Fruit fly (Drosophila melanogaster): ENCODE data around the gene CG3213.

Gene CG3213

dm6 chr2L:3534227-3534842, 14.9 kb upstream of the CG3213 start (continued):
- TF ChIP-seq Pdp1 (GFP tag; optimal IDR thresholded peaks at IDR 0.05) (peak; percentile 44 to 51), CG12155 (GFP tag; optimal IDR thresholded peaks at IDR 0.05) (peak; percentile 40), prd (optimal IDR thresholded peaks at IDR 0.05) (no peak), prd (GFP tag; IDR thresholded peaks at IDR 0.05) (peak; percentile 77), Oli (tag; optimal IDR thresholded peaks at IDR 0.05) (peak; percentile 61), CG15269 (tag; optimal IDR thresholded peaks at IDR 0.05) (peak; percentile 63), slbo (GFP tag; IDR thresholded peaks at IDR 0.05) (peak; percentile 63), CG12659 (GFP tag; optimal IDR thresholded peaks at IDR 0.05) (peak; percentile 24)

DNA sequence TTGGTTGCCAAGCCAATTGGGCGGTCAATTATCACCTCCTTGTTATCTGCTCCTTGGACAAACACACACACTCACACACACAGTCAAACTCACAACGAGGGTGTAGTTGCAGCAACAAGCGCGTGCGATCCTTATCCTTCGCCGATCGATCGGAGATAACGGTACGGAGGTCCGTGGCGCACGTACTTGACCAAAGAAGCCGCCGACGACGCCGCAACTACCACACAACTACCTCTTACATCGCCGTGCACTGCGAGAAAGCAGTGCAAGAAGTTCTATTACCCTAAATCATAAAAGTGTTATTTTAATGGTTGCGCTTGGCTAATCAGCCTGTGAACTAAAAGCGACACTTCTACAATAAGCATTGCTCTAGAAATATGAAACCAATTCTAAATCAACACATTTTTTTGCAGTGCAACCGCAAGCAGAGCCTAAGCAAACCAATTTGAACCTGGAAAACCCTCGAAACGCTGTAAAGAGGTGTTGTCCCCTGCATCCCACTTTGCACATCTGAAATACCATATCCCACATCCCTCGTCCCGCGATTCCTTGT, 13.6 kb upstream of the CG3213 start:
- TF ChIP-seq vfl (GFP tag; optimal IDR thresholded peaks at IDR 0.05) (no peak), tin (GFP tag; optimal IDR thresholded peaks at IDR 0.05) (peak; percentile 40), vvl (GFP tag; IDR thresholded peaks at IDR 0.05) (peak; percentile 38; the same call in 1 of the 2 replicates), kay (GFP tag; optimal IDR thresholded peaks at IDR 0.05) (no peak), dm (GFP tag; optimal IDR thresholded peaks at IDR 0.05) (peak; percentile 11), pum (GFP tag; optimal IDR thresholded peaks at IDR 0.05) (peak; percentile 46), CG15514 (GFP tag; optimal IDR thresholded peaks at IDR 0.05) (no peak), CG15479 (GFP tag; optimal IDR thresholded peaks at IDR 0.05) (peak; percentile 98), CG1792 (GFP tag; optimal IDR thresholded peaks at IDR 0.05) (peak; percentile 21), CG32767 (GFP tag; IDR thresholded peaks at IDR 0.05) (no peak), CG7357 (GFP tag; IDR thresholded peaks at IDR 0.05) (peak; percentile 41; the same call in 1 of the 3 replicates), CG5953 (GFP tag; IDR thresholded peaks at IDR 0.05) (no peak), CG7786 (GFP tag; optimal IDR thresholded peaks at IDR 0.05) (peak; percentile 51), Pdp1 (GFP tag; optimal IDR thresholded peaks at IDR 0.05) (peak; percentile 45 to 59), lmd (GFP tag; IDR thresholded peaks at IDR 0.05) (peak; percentile 47), CG34422 (GFP tag; IDR thresholded peaks at IDR 0.05) (no peak), Gug (GFP tag; IDR thresholded peaks at IDR 0.05) (no peak; the same call in 3 of the 4 replicates), Xrp1 (GFP tag; IDR thresholded peaks at IDR 0.05) (peak; percentile 81), Elba2 (GFP tag; optimal IDR thresholded peaks at IDR 0.05) (peak; percentile 76), Spps (tag; optimal IDR thresholded peaks at IDR 0.05) (no peak), ems (GFP tag; optimal IDR thresholded peaks at IDR 0.05) (peak; percentile 30), CG9609 (GFP tag; optimal IDR thresholded peaks at IDR 0.05) (peak; percentile 56), zen (tag; optimal IDR thresholded peaks at IDR 0.05) (peak; percentile 94), sisA (GFP tag; IDR thresholded peaks at IDR 0.05) (peak; percentile 59), Chrac-16 (GFP tag; optimal IDR thresholded peaks at IDR 0.05) (peak; percentile 68), Poxn (GFP tag; IDR thresholded peaks at IDR 0.05) (no peak), CG15696 (tag; optimal IDR thresholded peaks at IDR 0.05) (peak; percentile 88), CG4404 (GFP tag; IDR thresholded peaks at IDR 0.05) (peak; percentile 85), CG17328 (GFP tag; IDR thresholded peaks at IDR 0.05) (peak; percentile 75), CG4328 (GFP tag; optimal IDR thresholded peaks at IDR 0.05) (no peak), CG9876 (GFP tag; optimal IDR thresholded peaks at IDR 0.05) (peak; percentile 31), CG17912 (GFP tag; optimal IDR thresholded peaks at IDR 0.05) (no peak), CG7963 (GFP tag; IDR thresholded peaks at IDR 0.05; ENCODE audit: partially characterized antibody) (no peak), pnt (GFP tag; optimal IDR thresholded peaks at IDR 0.05) (peak; percentile 55), CG12236 (GFP tag; optimal IDR thresholded peaks at IDR 0.05) (peak; percentile 22), CG34224 (GFP tag; IDR thresholded peaks at IDR 0.05; ENCODE audit: partially characterized antibody) (no peak), twi (tag; optimal IDR thresholded peaks at IDR 0.05) (peak; percentile 43), org-1 (GFP tag; optimal IDR thresholded peaks at IDR 0.05) (peak; percentile 24), CG17186 (GFP tag; optimal IDR thresholded peaks at IDR 0.05) (no peak), dmrt99B (tag; optimal IDR thresholded peaks at IDR 0.05) (peak; percentile 15), repo (GFP tag; optimal IDR thresholded peaks at IDR 0.05) (peak; percentile 10), Atf3 (GFP tag; optimal IDR thresholded peaks at IDR 0.05) (peak; percentile 17)

All from whole organism, embryonic.